Worm (Caenorhabditis elegans) whole organism, mixed stage, embryonic: ENCODE measurements around the gene egl-44.

Experiments
- M03D4.4 ChIP-seq: sonication (generic microtip); optimal IDR thresholded peaks from 2 replicates; lab custom pipeline; 2017; ENCODE audit warnings: mild to moderate bottlenecking, missing genetic modification characterization, missing compliant biosample characterization
- bed-3 ChIP-seq: fragments of 200-800 bp; sonication (Bioruptor generic); optimal IDR thresholded peaks from 3 replicates; lab custom pipeline; 2018; ENCODE audit warnings: mild to moderate bottlenecking, missing genetic modification characterization, moderate library complexity, missing compliant biosample characterization
- blmp-1 ChIP-seq: fragments of 150-350 bp; optimal IDR thresholded peaks from 2 replicates; lab custom pipeline; 2014; ENCODE audit warnings: missing biosample characterization, missing genetic modification characterization
- ceh-39 ChIP-seq: fragments of 150-350 bp; optimal IDR thresholded peaks from 2 replicates; lab custom pipeline; 2014; ENCODE audit warnings: missing biosample characterization, missing genetic modification characterization
- ceh-43 ChIP-seq: fragments of 200-800 bp; sonication (Bioruptor generic); optimal IDR thresholded peaks from 2 replicates; lab custom pipeline; 2018; ENCODE audit warnings: mild to moderate bottlenecking, missing genetic modification characterization, moderate library complexity, missing compliant biosample characterization
- ceh-83 ChIP-seq: fragments of 200-800 bp; sonication (Bioruptor generic); optimal IDR thresholded peaks from 2 replicates; lab custom pipeline; 2018; ENCODE audit warnings: mild to moderate bottlenecking, missing genetic modification characterization, missing compliant biosample characterization
- ces-1 ChIP-seq: fragments of 150-350 bp; optimal IDR thresholded peaks from 2 replicates; lab custom pipeline; 2014; ENCODE audit warnings: missing biosample characterization, missing genetic modification reagents, missing genetic modification characterization
- cnd-1 ChIP-seq: fragments of 200-800 bp; sonication (Bioruptor generic); optimal IDR thresholded peaks from 2 replicates; lab custom pipeline; 2018; ENCODE audit warnings: mild to moderate bottlenecking, missing genetic modification characterization, missing compliant biosample characterization
- drap-1 ChIP-seq: fragments of 200-800 bp; sonication (Bioruptor generic); optimal IDR thresholded peaks from 3 replicates; lab custom pipeline; 2018; ENCODE audit warnings: mild to moderate bottlenecking, missing genetic modification characterization, missing compliant biosample characterization
- elt-3 ChIP-seq: fragments of 150-350 bp; optimal IDR thresholded peaks from 2 replicates; lab custom pipeline; 2014; ENCODE audit warnings: missing biosample characterization, missing genetic modification characterization
- flh-1 ChIP-seq: fragments of 200-800 bp; sonication (Bioruptor generic); optimal IDR thresholded peaks from 2 replicates; lab custom pipeline; 2018; ENCODE audit warnings: mild to moderate bottlenecking, missing genetic modification characterization, moderate library complexity, missing compliant biosample characterization
- lin-13 ChIP-seq: fragments of 150-350 bp; optimal IDR thresholded peaks from 2 replicates; lab custom pipeline; 2014; ENCODE audit warnings: missing biosample characterization, missing genetic modification characterization
- lin-32 ChIP-seq: fragments of 200-800 bp; sonication (Bioruptor generic); optimal IDR thresholded peaks from 2 replicates; lab custom pipeline; 2018; ENCODE audit warnings: mild to moderate bottlenecking, missing genetic modification characterization, missing compliant biosample characterization
- lsy-2 ChIP-seq: fragments of 150-350 bp; optimal IDR thresholded peaks from 2 replicates; lab custom pipeline; 2014; ENCODE audit warnings: missing biosample characterization, missing genetic modification characterization
- mab-5 ChIP-seq: fragments of 150-350 bp; optimal IDR thresholded peaks from 2 replicates; lab custom pipeline; 2014; ENCODE audit warnings: missing biosample characterization, missing genetic modification characterization
- mep-1 ChIP-seq: fragments of 150-350 bp; optimal IDR thresholded peaks from 2 replicates; lab custom pipeline; 2017; ENCODE audit warnings: missing biosample characterization, missing genetic modification reagents, missing genetic modification characterization, inconsistent platforms
- mls-2 ChIP-seq: sonication (generic microtip); optimal IDR thresholded peaks from 2 replicates; lab custom pipeline; 2016; ENCODE audit warnings: mild to moderate bottlenecking, missing genetic modification characterization, moderate library complexity, missing compliant biosample characterization
- nhr-12 ChIP-seq: fragments of 150-350 bp; optimal IDR thresholded peaks from 2 replicates; lab custom pipeline; 2014; ENCODE audit warnings: missing biosample characterization, missing genetic modification characterization
- nhr-237 ChIP-seq: fragments of 150-350 bp; optimal IDR thresholded peaks from 2 replicates; lab custom pipeline; 2014; ENCODE audit warnings: missing biosample characterization, missing genetic modification characterization
- nhr-28 ChIP-seq: fragments of 150-350 bp; optimal IDR thresholded peaks from 2 replicates; lab custom pipeline; 2014; ENCODE audit warnings: missing biosample characterization, missing genetic modification characterization
- nhr-76 ChIP-seq: sonication (generic microtip); optimal IDR thresholded peaks from 2 replicates; lab custom pipeline; 2017; ENCODE audit warnings: missing biosample characterization, missing genetic modification characterization
- pha-4 ChIP-seq: fragments of 150-350 bp; optimal IDR thresholded peaks from 2 replicates; lab custom pipeline; 2018; ENCODE audit warnings: missing biosample characterization, missing genetic modification reagents, missing genetic modification characterization
- sem-2 ChIP-seq: fragments of 200-800 bp; sonication (Bioruptor generic); optimal IDR thresholded peaks from 2 replicates; lab custom pipeline; 2018; ENCODE audit warnings: mild to moderate bottlenecking, missing genetic modification characterization, missing compliant biosample characterization
- snpc-4 ChIP-seq: fragments of 150-350 bp; optimal IDR thresholded peaks from 2 replicates; lab custom pipeline; 2014; ENCODE audit warnings: missing biosample characterization, missing genetic modification characterization
- sptf-1 ChIP-seq: sonication (generic microtip); optimal IDR thresholded peaks from 2 replicates; lab custom pipeline; 2017; ENCODE audit warnings: mild to moderate bottlenecking, missing genetic modification characterization, moderate library complexity, missing compliant biosample characterization
- tbx-8 ChIP-seq: fragments of 200-800 bp; sonication (Bioruptor generic); optimal IDR thresholded peaks from 2 replicates; lab custom pipeline; 2018; ENCODE audit warnings: mild to moderate bottlenecking, missing genetic modification characterization, moderate library complexity, missing compliant biosample characterization
- unc-120 ChIP-seq: sonication (generic microtip); optimal IDR thresholded peaks from 2 replicates; lab custom pipeline; 2017; ENCODE audit warnings: missing genetic modification characterization, missing compliant biosample characterization; ENCODE audit not compliant: poor library complexity, severe bottlenecking
- unc-39 ChIP-seq: fragments of 150-350 bp; optimal IDR thresholded peaks from 2 replicates; lab custom pipeline; 2014; ENCODE audit warnings: missing biosample characterization, missing genetic modification characterization
- unc-62 ChIP-seq: fragments of 150-350 bp; optimal IDR thresholded peaks from 2 replicates; lab custom pipeline; 2014; ENCODE audit warnings: missing biosample characterization, missing genetic modification reagents, missing genetic modification characterization
- zip-8 ChIP-seq: fragments of 150-350 bp; optimal IDR thresholded peaks from 2 replicates; lab custom pipeline; 2014; ENCODE audit warnings: missing biosample characterization, missing genetic modification characterization

The egl-44 gene

DNA sequence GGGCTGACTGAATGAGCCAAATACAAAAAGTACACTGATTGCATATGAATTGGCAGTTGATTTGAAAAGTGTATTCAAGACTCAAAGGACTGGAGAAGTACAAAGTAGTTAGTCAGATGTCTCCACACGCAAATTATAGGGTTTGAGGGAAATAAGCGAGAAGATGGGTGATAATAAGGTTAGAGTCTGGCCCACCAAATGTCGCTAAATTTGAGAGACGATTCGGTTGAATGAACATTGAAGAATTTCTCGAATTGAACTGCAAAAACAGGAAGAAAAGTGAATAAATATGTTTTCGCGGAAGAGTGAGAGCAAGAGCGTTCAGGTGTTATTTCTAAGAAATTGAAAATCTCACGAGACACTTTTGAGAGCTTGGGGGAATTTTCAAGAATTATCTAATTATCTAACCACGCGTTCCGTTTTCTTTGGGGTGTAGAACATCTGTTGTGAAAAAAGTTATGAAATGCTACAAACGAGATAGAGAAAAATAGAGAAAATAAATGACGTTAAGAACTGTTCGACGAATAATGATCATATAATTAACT is 31.0 kb downstream of the egl-44 start:
- TF ChIP-seq ces-1 (GFP tag; lab: Kevin White, UChicago), result peak; percentile 94
- TF ChIP-seq tbx-8 (GFP tag; lab: Kevin White, UChicago), result no peak
- TF ChIP-seq, all 35 proteins: peak for 1

DNA sequence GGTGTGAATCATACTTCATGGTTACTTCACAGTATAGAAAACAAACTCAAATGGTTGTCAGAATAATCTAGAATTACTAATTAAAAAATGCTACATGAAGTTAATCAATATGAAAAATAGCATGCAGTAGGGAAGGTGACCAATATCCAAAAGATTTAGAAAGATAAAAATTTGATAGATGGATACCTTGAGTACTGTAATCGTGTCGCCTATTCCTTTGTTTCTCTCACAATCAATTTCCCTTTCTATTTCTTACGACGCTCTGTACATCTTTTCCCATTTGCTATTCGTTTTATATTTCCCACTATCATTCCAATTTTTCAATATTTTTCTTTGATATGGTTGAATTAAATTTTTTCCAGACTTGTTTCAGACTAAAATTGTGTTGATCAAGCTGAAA is 32.7 kb downstream of the egl-44 start, which contains the start of gene B0034.7:
Gene B0034.7 (plus strand): TSS at position 301 of the 400 bp plus-strand sequence.
- TF ChIP-seq blmp-1 (no peak), cnd-1 (no peak), ceh-83 (GFP tag; lab: Kevin White, UChicago) (no peak), nhr-28 (tag; lab: Kevin White, UChicago) (no peak)

DNA sequence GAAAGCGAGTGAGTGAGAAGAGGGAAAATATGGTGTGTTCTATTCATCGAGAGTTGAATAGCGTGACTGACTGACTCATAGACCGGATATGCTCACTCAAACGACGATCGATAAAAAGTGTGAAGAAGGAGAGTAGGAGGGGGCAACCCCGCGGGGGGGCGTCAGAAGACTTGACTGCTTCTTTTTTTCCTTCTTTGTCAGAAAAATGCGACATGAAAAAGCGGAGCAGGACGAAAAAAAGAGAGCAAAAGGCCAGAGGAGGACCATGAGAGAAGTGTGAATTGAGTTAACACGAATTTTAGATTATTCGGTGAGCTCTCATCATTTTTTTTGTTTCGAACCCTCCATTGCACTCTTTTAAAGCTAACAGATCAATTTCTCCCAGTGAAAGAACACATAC is 33.7 kb downstream of the egl-44 start:
- TF ChIP-seq unc-120 (tag; lab: Kevin White, UChicago), result no peak
- TF ChIP-seq nhr-12 (tag; lab: Kevin White, UChicago), result no peak
- TF ChIP-seq elt-3 (tag; lab: Kevin White, UChicago), result no peak
- peak; percentile 19 for TF ChIP-seq ces-1 (GFP tag; lab: Kevin White, UChicago)

DNA sequence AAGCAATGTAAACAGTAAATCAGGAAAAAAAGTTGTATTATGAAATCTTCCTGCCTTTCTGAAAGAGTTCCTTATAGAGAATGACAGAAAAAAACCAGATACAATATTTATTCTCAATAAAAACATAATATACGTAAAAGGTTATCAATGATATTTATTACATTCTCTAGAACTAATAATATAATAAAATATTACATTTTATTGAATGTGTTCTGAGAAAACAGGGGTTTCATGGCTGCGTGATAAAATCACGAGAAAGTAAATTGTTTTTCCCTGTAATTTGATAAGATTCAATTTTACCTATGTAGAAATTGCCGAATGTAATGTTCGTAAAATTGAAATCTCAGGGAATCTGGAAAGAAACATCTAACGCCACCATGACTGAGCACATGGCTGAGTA is 36.4 kb downstream of the egl-44 start:
- no peak for TF ChIP-seq ceh-39
- no peak for TF ChIP-seq nhr-237 (tag; lab: Kevin White, UChicago)
- no peak for TF ChIP-seq M03D4.4 (tag; lab: Kevin White, UChicago)
- TF ChIP-seq sptf-1, result no peak
- no peak for TF ChIP-seq sem-2 (GFP tag; lab: Kevin White, UChicago)
- TF ChIP-seq nhr-76 (tag; lab: Kevin White, UChicago), result no peak
- TF ChIP-seq pha-4 (tag; lab: Kevin White, UChicago), result no peak
- no peak for TF ChIP-seq lin-13

DNA sequence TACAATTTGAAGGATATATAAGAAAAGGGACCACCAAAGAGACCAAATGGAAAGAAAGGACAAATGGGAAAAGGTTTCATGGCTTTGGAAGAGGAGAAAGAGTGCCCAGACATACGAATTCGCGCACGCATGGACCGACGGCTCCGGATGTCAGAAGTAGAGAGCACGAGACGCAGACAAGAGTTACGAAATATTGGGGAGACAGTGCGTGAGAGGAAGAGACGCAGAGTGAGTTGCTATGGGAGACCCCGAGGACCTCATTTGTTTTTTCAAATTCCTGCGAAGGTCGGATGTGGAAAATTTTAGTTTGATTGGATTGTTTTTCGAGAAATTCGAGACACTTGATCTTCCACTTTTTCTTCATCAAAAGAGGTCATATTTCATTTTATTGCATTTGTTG is 38.0 kb downstream of the egl-44 start:
- TF ChIP-seq bed-3 (GFP tag; lab: Kevin White, UChicago), result no peak
- peak; percentile 66 for TF ChIP-seq ces-1 (GFP tag; lab: Kevin White, UChicago)
- TF ChIP-seq cnd-1, result no peak
- peak; percentile 27 for TF ChIP-seq mep-1 (tag; lab: Kevin White, UChicago)
- no peak for TF ChIP-seq unc-62
- TF ChIP-seq ceh-83 (GFP tag; lab: Kevin White, UChicago), result no peak
- no peak for TF ChIP-seq snpc-4
- TF ChIP-seq unc-120 (tag; lab: Kevin White, UChicago), result no peak
- no peak for TF ChIP-seq lsy-2 (tag; lab: Kevin White, UChicago)
- no peak for TF ChIP-seq zip-8 (tag; lab: Kevin White, UChicago)
- TF ChIP-seq mls-2 (tag; lab: Kevin White, UChicago), result no peak
- TF ChIP-seq lin-13, result no peak
- TF ChIP-seq ceh-43 (GFP tag; lab: Kevin White, UChicago), result no peak
- no peak for TF ChIP-seq elt-3 (tag; lab: Kevin White, UChicago)
- TF ChIP-seq drap-1 (GFP tag; lab: Kevin White, UChicago), result no peak
- TF ChIP-seq, all 35 proteins: peak for 2

DNA sequence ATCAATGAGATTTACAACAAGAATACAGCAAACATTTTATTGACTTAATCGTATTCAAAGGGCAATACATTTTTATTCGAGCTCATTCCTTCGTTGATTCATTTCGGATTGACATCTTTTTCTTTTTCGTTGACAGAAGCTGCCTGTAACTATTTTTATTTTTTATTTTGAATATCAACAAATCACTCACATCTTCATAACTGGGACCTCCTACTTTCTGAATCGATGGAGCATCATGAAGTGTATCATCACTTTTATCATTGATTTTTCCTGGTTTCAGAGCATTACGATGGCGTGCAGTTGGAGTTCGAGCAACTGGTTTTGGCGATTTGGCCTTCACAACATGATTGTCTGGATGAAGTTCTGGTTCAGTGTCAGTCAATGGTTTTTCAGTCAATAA is 39.4 kb downstream of the egl-44 start, which contains the start of gene B0034.1:
Gene B0034.1 (plus strand): TSS at position 301 of the 400 bp plus-strand sequence.
- TF ChIP-seq nhr-28 (tag; lab: Kevin White, UChicago) (no peak), sem-2 (GFP tag; lab: Kevin White, UChicago) (no peak), nhr-76 (tag; lab: Kevin White, UChicago) (no peak), nhr-12 (tag; lab: Kevin White, UChicago) (no peak), ces-1 (GFP tag; lab: Kevin White, UChicago) (no peak), lin-32 (GFP tag; lab: Kevin White, UChicago) (no peak), sptf-1 (no peak)

DNA sequence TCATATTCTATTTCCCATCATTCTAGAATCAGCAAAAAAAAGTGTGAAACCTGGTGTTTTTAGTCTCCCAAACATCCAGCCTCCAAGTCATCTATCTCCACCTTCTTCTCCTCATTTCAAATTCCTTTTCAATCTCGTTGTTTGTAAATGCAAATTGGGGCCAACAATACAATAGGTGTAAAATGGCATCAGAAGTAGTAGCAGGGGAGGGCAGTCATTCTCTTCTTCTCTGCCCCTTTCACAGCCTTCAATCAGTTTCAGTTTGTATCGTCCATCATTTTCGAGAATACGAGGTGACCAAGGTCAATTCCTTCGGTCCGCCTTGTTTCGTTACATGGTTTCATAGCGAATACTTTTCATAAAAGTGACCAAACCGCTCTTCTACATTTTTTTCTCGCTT is 40.7 kb downstream of the egl-44 start, which contains the start of gene B0034.4:
Gene B0034.4 (minus strand): TSS at position 229 of the 400 bp plus-strand sequence.
- TF ChIP-seq mep-1 (tag; lab: Kevin White, UChicago), result no peak
- TF ChIP-seq cnd-1, result no peak
- no peak for TF ChIP-seq mls-2 (tag; lab: Kevin White, UChicago)
- no peak for TF ChIP-seq lin-13
- no peak for TF ChIP-seq sem-2 (GFP tag; lab: Kevin White, UChicago)
- no peak for TF ChIP-seq flh-1 (GFP tag; lab: Kevin White, UChicago)
- TF ChIP-seq mab-5 (tag; lab: Kevin White, UChicago), result no peak
- no peak for TF ChIP-seq M03D4.4 (tag; lab: Kevin White, UChicago)
- TF ChIP-seq unc-39 (tag; lab: Kevin White, UChicago), result no peak
- TF ChIP-seq drap-1 (GFP tag; lab: Kevin White, UChicago), result no peak
- no peak for TF ChIP-seq bed-3 (GFP tag; lab: Kevin White, UChicago)
- no peak for TF ChIP-seq nhr-237 (tag; lab: Kevin White, UChicago)
- TF ChIP-seq ceh-43 (GFP tag; lab: Kevin White, UChicago), result no peak
- no peak for TF ChIP-seq tbx-8 (GFP tag; lab: Kevin White, UChicago)
- TF ChIP-seq ceh-83 (GFP tag; lab: Kevin White, UChicago), result no peak
- TF ChIP-seq, all 35 proteins: peak for 0
